Fruit fly (Drosophila melanogaster): ENCODE data around the gene CG8003.

The CG8003 gene

DNA sequence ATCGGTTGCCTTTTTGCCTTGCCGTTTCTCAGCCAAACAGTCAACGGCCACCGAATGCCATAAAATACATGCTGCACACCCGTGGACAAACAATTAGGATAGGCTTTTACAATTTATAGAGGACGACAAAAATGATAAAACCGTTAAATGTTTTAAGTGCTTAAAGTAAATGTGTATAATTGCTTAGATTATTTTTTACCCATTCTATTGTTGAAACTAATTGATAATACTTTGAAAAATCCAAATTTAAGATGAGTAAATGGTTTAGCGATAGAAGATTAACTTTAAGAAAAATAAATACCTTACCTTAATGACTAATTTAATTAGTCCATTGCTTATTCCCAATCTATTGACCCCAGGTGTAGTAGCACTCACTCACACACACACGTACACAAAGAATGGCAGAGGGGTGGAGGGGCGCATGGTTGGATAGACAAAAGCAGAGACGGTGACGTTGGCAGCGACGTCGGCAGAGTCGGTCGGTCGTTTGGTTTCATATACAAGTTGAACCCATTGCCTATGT lies 17.3 kb downstream of the CG8003 start (continued):
- TF ChIP-seq NfI (GFP tag; optimal IDR thresholded peaks at IDR 0.05) (peak; percentile 91), prd (optimal IDR thresholded peaks at IDR 0.05) (no peak), prd (GFP tag; IDR thresholded peaks at IDR 0.05) (peak; percentile 95), CrebB (tag; optimal IDR thresholded peaks at IDR 0.05) (peak; percentile 90), kay (GFP tag; optimal IDR thresholded peaks at IDR 0.05) (peak; percentile 82), sens-2 (GFP tag; IDR thresholded peaks at IDR 0.05) (peak; percentile 86), Nf-YB (GFP tag; optimal IDR thresholded peaks at IDR 0.05) (peak; percentile 85), peb (GFP tag; IDR thresholded peaks at IDR 0.05) (peak; percentile 95), CG8290 (GFP tag; optimal IDR thresholded peaks at IDR 0.05) (peak; percentile 79), CG8290 (tag; optimal IDR thresholded peaks at IDR 0.05) (peak; percentile 65 to 82), tap (tag; optimal IDR thresholded peaks at IDR 0.05) (peak; percentile 93), E2f1 (GFP tag; IDR thresholded peaks at IDR 0.05) (peak; percentile 94), Sox102F (GFP tag; optimal IDR thresholded peaks at IDR 0.05) (peak; percentile 94), unpg (GFP tag; optimal IDR thresholded peaks at IDR 0.05) (peak; percentile 96), CG17912 (GFP tag; optimal IDR thresholded peaks at IDR 0.05) (peak; percentile 65), CG33557 (GFP tag; optimal IDR thresholded peaks at IDR 0.05) (peak; percentile 91), CTCF (GFP tag; optimal IDR thresholded peaks at IDR 0.05) (peak; percentile 33), CG11093 (GFP tag; IDR thresholded peaks at IDR 0.05) (peak; percentile 92), phol (tag; optimal IDR thresholded peaks at IDR 0.05) (peak; percentile 94), Chrac-16 (GFP tag; optimal IDR thresholded peaks at IDR 0.05) (peak; percentile 87), aop (GFP tag; IDR thresholded peaks at IDR 0.05) (no peak), hkb (optimal IDR thresholded peaks at IDR 0.05) (no peak), hkb (GFP tag; IDR thresholded peaks at IDR 0.05) (peak; percentile 95), gro (GFP tag; optimal IDR thresholded peaks at IDR 0.05) (peak; percentile 85), vfl (GFP tag; optimal IDR thresholded peaks at IDR 0.05) (peak; percentile 77), otp (GFP tag; IDR thresholded peaks at IDR 0.05) (peak; percentile 76), crc (GFP tag; optimal IDR thresholded peaks at IDR 0.05) (peak; percentile 84), sd (tag; optimal IDR thresholded peaks at IDR 0.05) (peak; percentile 91), CG10267 (tag; optimal IDR thresholded peaks at IDR 0.05) (peak; percentile 92), B-H2 (GFP tag; optimal IDR thresholded peaks at IDR 0.05) (peak; percentile 84), Mad (GFP tag; optimal IDR thresholded peaks at IDR 0.05) (peak; percentile 82), en (GFP tag; optimal IDR thresholded peaks at IDR 0.05) (peak; percentile 88), Hr78 (GFP tag; optimal IDR thresholded peaks at IDR 0.05) (peak in 1 of 2 experiments; percentile 91), CG7372 (GFP tag; IDR thresholded peaks at IDR 0.05) (peak; percentile 94), CkIIα-i1 (GFP tag; IDR thresholded peaks at IDR 0.05) (0 out of 2 replicates have a peak, but pooled peaks have one; percentile 43), stc (GFP tag; IDR thresholded peaks at IDR 0.05) (peak; percentile 95), CG30431 (GFP tag; optimal IDR thresholded peaks at IDR 0.05) (peak; percentile 87), BEAF-32 (GFP tag; optimal IDR thresholded peaks at IDR 0.05) (peak; percentile 6), CG2678 (tag; optimal IDR thresholded peaks at IDR 0.05) (peak; percentile 98), lilli (GFP tag; optimal IDR thresholded peaks at IDR 0.05) (peak; percentile 94), CG10543 (GFP tag; optimal IDR thresholded peaks at IDR 0.05) (peak; percentile 96), Dad (GFP tag; optimal IDR thresholded peaks at IDR 0.05) (peak; percentile 89), CG10366 (GFP tag; IDR thresholded peaks at IDR 0.05) (peak; percentile 90), disco-r (GFP tag; optimal IDR thresholded peaks at IDR 0.05) (peak; percentile 91), Abd-B (GFP tag; optimal IDR thresholded peaks at IDR 0.05) (peak; percentile 94), chif (GFP tag; optimal IDR thresholded peaks at IDR 0.05) (peak; percentile 84 to 91), CG11696 (GFP tag; IDR thresholded peaks at IDR 0.05) (peak; percentile 99), zen2 (GFP tag; IDR thresholded peaks at IDR 0.05; ENCODE audit: partially characterized antibody) (no peak), schlank (tag; optimal IDR thresholded peaks at IDR 0.05) (peak; percentile 86), CG16863 (GFP tag; optimal IDR thresholded peaks at IDR 0.05) (peak; percentile 87), dpn (GFP tag; optimal IDR thresholded peaks at IDR 0.05) (peak; percentile 88 to 90)

Data from whole organism, embryonic.